Fruit fly (Drosophila melanogaster) whole organism, adult: ENCODE data around the gene CG14805.

Experiments
- CG11617 ChIP-seq: fragments of 200-800 bp; sonication (Bioruptor generic); optimal IDR thresholded peaks from 2 replicates; lab custom pipeline; 2017; ENCODE audit warnings: mild to moderate bottlenecking, missing biosample characterization, missing genetic modification reagents, missing genetic modification characterization
- CG12768 ChIP-seq: fragments of 200-800 bp; sonication (Bioruptor generic); optimal IDR thresholded peaks from 2 replicates; lab custom pipeline; 2017; ENCODE audit warnings: missing biosample characterization, missing genetic modification characterization, mild to moderate bottlenecking, moderate library complexity, missing genetic modification reagents
- CG14711 ChIP-seq: fragments of 200-800 bp; sonication (Bioruptor generic); optimal IDR thresholded peaks from 2 replicates; lab custom pipeline; 2018; ENCODE audit warnings: missing biosample characterization, mild to moderate bottlenecking, missing genetic modification characterization, moderate library complexity
- CG1620 ChIP-seq: fragments of 200-800 bp; sonication (Bioruptor generic); optimal IDR thresholded peaks from 2 replicates; lab custom pipeline; 2016; ENCODE audit warnings: missing biosample characterization, missing genetic modification characterization
- CG33017 ChIP-seq: fragments of 200-800 bp; sonication (Bioruptor generic); optimal IDR thresholded peaks from 2 replicates; lab custom pipeline; 2018; ENCODE audit warnings: missing biosample characterization, mild to moderate bottlenecking, missing genetic modification characterization, moderate library complexity
- CG5204 ChIP-seq: fragments of 200-800 bp; sonication (Bioruptor generic); optimal IDR thresholded peaks from 2 replicates; lab custom pipeline; 2016; ENCODE audit warnings: missing biosample characterization, missing genetic modification characterization
- CG7045 ChIP-seq: fragments of 200-800 bp; sonication (Bioruptor generic); optimal IDR thresholded peaks from 2 replicates; lab custom pipeline; 2017; ENCODE audit warnings: missing biosample characterization, mild to moderate bottlenecking, missing genetic modification characterization
- CG7101 ChIP-seq: fragments of 200-800 bp; sonication (Bioruptor generic); optimal IDR thresholded peaks from 2 replicates; lab custom pipeline; 2018; ENCODE audit warnings: missing biosample characterization, mild to moderate bottlenecking, missing genetic modification characterization, moderate library complexity
- Clk ChIP-seq: fragments of 200-800 bp; sonication (Bioruptor generic); optimal IDR thresholded peaks from 2 replicates; lab custom pipeline; 2017; ENCODE audit warnings: missing biosample characterization, missing genetic modification characterization
- Crg-1 ChIP-seq: fragments of 200-800 bp; sonication (Bioruptor generic); optimal IDR thresholded peaks from 2 replicates; lab custom pipeline; 2016; ENCODE audit warnings: missing biosample characterization, missing genetic modification characterization
- Hr96 ChIP-seq: fragments of 200-800 bp; sonication (Bioruptor generic); optimal IDR thresholded peaks from 2 replicates; lab custom pipeline; 2016; ENCODE audit warnings: missing biosample characterization, missing genetic modification characterization
- Mnt ChIP-seq: fragments of 200-800 bp; sonication (Bioruptor generic); optimal IDR thresholded peaks from 2 replicates; lab custom pipeline; 2016; ENCODE audit warnings: missing biosample characterization, mild to moderate bottlenecking, missing genetic modification characterization
- bab1 ChIP-seq: fragments of 200-800 bp; sonication (Bioruptor generic); optimal IDR thresholded peaks from 3 replicates; lab custom pipeline; 2019; ENCODE audit warnings: missing biosample characterization, mild to moderate bottlenecking, missing genetic modification characterization, moderate library complexity
- cic ChIP-seq: fragments of 200-800 bp; sonication (Bioruptor generic); optimal IDR thresholded peaks from 2 replicates; lab custom pipeline; 2017; ENCODE audit warnings: missing biosample characterization, mild to moderate bottlenecking, missing genetic modification characterization, moderate library complexity
- cnc ChIP-seq, 2 experiments: fragments of >200 bp; optimal IDR thresholded peaks; 2 replicates each; lab custom pipeline; 2017
- kay ChIP-seq: fragments of 200-800 bp; sonication (Bioruptor generic); peaks from one replicate; lab custom pipeline; 2016; ENCODE audit warnings: missing biosample characterization, missing genetic modification characterization, borderline replicate concordance
- ovo ChIP-seq: fragments of 200-800 bp; sonication (Bioruptor generic); optimal IDR thresholded peaks from 2 replicates; lab custom pipeline; 2016; ENCODE audit warnings: missing biosample characterization, missing genetic modification characterization
- pad ChIP-seq: fragments of 200-800 bp; sonication (Bioruptor generic); optimal IDR thresholded peaks from 3 replicates; lab custom pipeline; 2017; ENCODE audit warnings: missing biosample characterization, missing genetic modification characterization, mild to moderate bottlenecking, moderate library complexity, missing genetic modification reagents
- tj ChIP-seq: fragments of 200-800 bp; sonication (Bioruptor generic); optimal IDR thresholded peaks from 3 replicates; lab custom pipeline; 2017; ENCODE audit warnings: missing biosample characterization, mild to moderate bottlenecking, missing genetic modification characterization, moderate library complexity
- toe ChIP-seq: fragments of 200-800 bp; sonication (Bioruptor generic); optimal IDR thresholded peaks from 2 replicates; lab custom pipeline; 2016; ENCODE audit warnings: missing biosample characterization, missing genetic modification characterization

CG14805 gene

dm6 chrX:1877107-1877736 is at the start of gene CG14805, which contains the start of gene CG14817:
Gene CG14805, plus strand, starts transcription at chrX:1877317.
Gene CG14817, minus strand, starts transcription at chrX:1877270.
- TF ChIP-seq Hr96 (GFP tag; lab: Kevin White, UChicago) (no peak), CG33017 (tag; lab: Kevin White, UChicago) (peak; percentile 65), CG7045 (GFP tag; lab: Kevin White, UChicago) (peak; percentile 58), CG7101 (tag; lab: Kevin White, UChicago) (peak; percentile 92), CG14711 (tag; lab: Kevin White, UChicago) (peak; percentile 79), CG1620 (GFP tag; lab: Kevin White, UChicago) (peak; percentile 68), toe (GFP tag; lab: Kevin White, UChicago) (no peak), ovo (GFP tag; lab: Kevin White, UChicago) (peak; percentile 71), bab1 (GFP tag; lab: Kevin White, UChicago) (peak; percentile 95), tj (GFP tag; lab: Kevin White, UChicago) (peak; percentile 63), pad (GFP tag; lab: Kevin White, UChicago) (peak; percentile 70), kay (GFP tag; lab: Kevin White, UChicago) (no peak), cic (GFP tag; lab: Kevin White, UChicago) (peak; percentile 31), Mnt (peak; percentile 84), cnc (optimal IDR thresholded peaks at IDR 0.05; lab: Kevin White, UChicago) (no peak), CG12768 (peak; percentile 58), CG5204 (no peak), CG11617 (GFP tag; lab: Kevin White, UChicago) (peak; percentile 90), Crg-1 (GFP tag; lab: Kevin White, UChicago) (peak; percentile 76), Clk (no peak)

DNA sequence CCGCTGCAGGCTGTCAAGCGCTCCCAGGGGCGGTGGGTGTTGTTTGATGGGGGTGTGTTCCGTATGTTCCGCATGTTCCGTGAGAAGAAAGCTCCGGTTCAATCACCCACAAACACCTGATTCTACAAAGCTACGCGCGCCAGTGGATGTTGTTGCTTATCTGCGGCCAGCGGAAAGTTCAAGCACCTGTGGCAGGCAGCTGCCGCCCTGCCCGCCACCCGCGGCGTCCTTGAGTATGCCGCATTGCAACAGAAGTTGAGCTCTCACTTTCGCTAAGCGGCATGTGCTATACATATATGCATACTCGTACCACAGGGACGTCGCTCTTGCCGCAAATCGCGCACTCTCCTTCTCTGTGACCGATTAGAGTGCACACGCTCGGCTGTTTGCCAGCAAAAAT is 49.0 kb upstream of the CG14805 start:
- TF ChIP-seq Mnt (peak; percentile 36), Crg-1 (GFP tag; lab: Kevin White, UChicago) (no peak)

DNA sequence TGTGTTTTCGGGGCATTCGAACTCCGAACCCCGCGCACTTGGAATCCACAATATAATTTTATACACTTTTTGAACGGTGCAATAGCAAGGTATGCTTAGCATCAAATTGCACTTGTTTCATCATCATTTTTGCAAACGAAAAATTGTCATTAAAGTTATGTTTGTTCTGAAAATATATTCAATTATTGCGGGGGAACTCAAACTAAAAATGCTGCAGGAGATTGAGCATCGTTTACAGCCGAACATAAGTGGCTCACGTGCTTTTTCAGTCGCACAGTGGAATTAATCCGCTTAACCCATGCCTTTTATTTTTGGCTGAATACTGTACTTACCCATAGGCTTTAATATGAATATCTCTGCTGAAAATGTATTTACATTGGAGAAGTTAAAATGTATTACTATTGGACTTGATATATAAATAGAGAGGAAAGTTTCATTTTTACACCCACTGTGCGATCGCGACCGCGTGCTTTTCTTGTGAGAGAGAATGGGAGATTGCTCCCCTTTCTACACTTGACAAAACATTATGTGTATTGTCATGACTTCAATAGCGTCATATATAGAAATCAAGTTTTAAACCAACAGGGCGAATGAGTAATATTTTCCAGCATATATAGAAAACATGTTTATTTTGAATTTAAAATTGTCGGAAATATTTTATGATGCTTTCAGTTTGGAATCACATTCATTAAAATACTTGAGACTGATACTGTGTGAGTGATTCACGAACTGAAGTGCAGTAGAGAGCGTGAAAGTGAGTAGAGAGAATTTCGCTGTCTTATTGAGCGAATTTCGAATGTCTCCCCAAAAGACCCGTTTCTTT is 46.5 kb upstream of the CG14805 start:
- peak; percentile 89 for TF ChIP-seq pad (GFP tag; lab: Kevin White, UChicago)
- peak; percentile 98 for TF ChIP-seq CG11617 (GFP tag; lab: Kevin White, UChicago)
- peak; percentile 90 for TF ChIP-seq CG1620 (GFP tag; lab: Kevin White, UChicago)
- TF ChIP-seq cnc (optimal IDR thresholded peaks at IDR 0.05; lab: Kevin White, UChicago), result no peak
- TF ChIP-seq CG14711 (tag; lab: Kevin White, UChicago), result peak; percentile 94
- TF ChIP-seq Mnt, result peak; percentile 92
- TF ChIP-seq bab1 (GFP tag; lab: Kevin White, UChicago), result peak; percentile 97
- TF ChIP-seq tj (GFP tag; lab: Kevin White, UChicago), result peak; percentile 85
- peak; percentile 85 for TF ChIP-seq CG33017 (tag; lab: Kevin White, UChicago)
- TF ChIP-seq CG7045 (GFP tag; lab: Kevin White, UChicago), result peak; percentile 75
- peak; percentile 43 for TF ChIP-seq Clk
- TF ChIP-seq CG12768, result peak; percentile 84
- peak; percentile 96 for TF ChIP-seq kay (GFP tag; lab: Kevin White, UChicago)
- TF ChIP-seq toe (GFP tag; lab: Kevin White, UChicago), result peak; percentile 63
- peak; percentile 88 for TF ChIP-seq CG5204
- TF ChIP-seq cic (GFP tag; lab: Kevin White, UChicago), result peak; percentile 69
- peak; percentile 90 for TF ChIP-seq ovo (GFP tag; lab: Kevin White, UChicago)
- peak; percentile 95 for TF ChIP-seq CG7101 (tag; lab: Kevin White, UChicago)
- peak; percentile 86 for TF ChIP-seq Crg-1 (GFP tag; lab: Kevin White, UChicago)
- peak; percentile 93 for TF ChIP-seq Hr96 (GFP tag; lab: Kevin White, UChicago)

DNA sequence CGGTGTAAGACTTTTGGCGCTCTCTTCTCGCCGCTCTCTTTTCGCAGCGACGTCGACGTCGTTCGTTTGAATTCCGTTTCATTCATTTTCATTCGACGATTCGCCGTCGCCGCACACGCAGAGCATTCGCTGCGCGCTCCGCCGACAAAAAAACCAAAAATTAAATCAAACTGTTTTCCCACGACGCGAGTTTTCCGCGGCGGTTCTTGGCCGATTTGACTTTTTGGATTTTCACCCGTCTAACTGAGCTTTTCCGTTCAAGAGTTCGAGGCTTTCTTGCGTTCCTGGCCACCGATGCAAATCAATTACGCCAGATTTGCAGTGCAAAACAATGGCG is 45.9 kb upstream of the CG14805 start:
- peak; percentile 79 for TF ChIP-seq CG11617 (GFP tag; lab: Kevin White, UChicago)
- no peak for TF ChIP-seq bab1 (GFP tag; lab: Kevin White, UChicago)
- peak; percentile 15 for TF ChIP-seq cic (GFP tag; lab: Kevin White, UChicago)
- no peak for TF ChIP-seq pad (GFP tag; lab: Kevin White, UChicago)
- no peak for TF ChIP-seq toe (GFP tag; lab: Kevin White, UChicago)

- TF ChIP-seq tj (GFP tag; lab: Kevin White, UChicago) (no peak), CG12768 (peak; percentile 9)
These were observed 44.4 kb upstream of the CG14805 start for dm6 chrX:1832699-1833098.

- no peak for TF ChIP-seq bab1 (GFP tag; lab: Kevin White, UChicago)
- TF ChIP-seq tj (GFP tag; lab: Kevin White, UChicago), result peak; percentile 71
These were observed 42.3 kb upstream of the CG14805 start for dm6 chrX:1834702-1835376.
